Fruit fly (Drosophila melanogaster): ENCODE measurements around the gene D1.

The D1 gene

dm6 chr3R:9226146-9226545 lies 14.3 kb downstream of the D1 start:
- TF ChIP-seq Dif (GFP tag; optimal IDR thresholded peaks at IDR 0.05; ENCODE audit: partially characterized antibody) (no peak), jim (GFP tag; optimal IDR thresholded peaks at IDR 0.05) (no peak), CG32264 (GFP tag; optimal IDR thresholded peaks at IDR 0.05) (no peak), Vsx2 (GFP tag; optimal IDR thresholded peaks at IDR 0.05; ENCODE audit: partially characterized antibody) (peak; percentile 3), Rel (GFP tag; optimal IDR thresholded peaks at IDR 0.05) (no peak), Rel (tag; optimal IDR thresholded peaks at IDR 0.05) (no peak), fru (GFP tag; optimal IDR thresholded peaks at IDR 0.05) (peak; percentile 8)

DNA sequence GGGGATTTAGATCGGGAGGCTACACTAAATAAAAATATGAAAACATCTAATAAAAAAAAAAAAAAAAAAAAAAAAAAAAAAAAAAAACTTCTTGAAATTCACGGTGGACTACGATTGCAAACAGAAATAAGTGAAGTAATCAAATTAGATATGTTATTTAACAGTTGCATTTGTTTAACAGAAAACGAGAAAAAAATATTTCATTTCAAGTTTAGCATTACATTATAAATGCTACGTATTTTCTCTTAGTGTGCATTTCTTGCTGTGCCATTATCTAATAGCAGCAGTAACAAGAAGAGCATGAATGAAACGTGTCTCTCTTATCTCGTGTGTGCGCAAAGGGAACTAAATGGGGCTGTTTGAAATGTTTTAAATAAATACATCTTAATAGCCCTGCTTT lies 15.6 kb downstream of the D1 start:
- TF ChIP-seq h (GFP tag; optimal IDR thresholded peaks at IDR 0.05), result peak; percentile 17
- TF ChIP-seq fru (GFP tag; optimal IDR thresholded peaks at IDR 0.05), result no peak
- TF ChIP-seq ey (GFP tag; optimal IDR thresholded peaks at IDR 0.05), result no peak
- peak; percentile 8 for TF ChIP-seq OdsH (GFP tag; optimal IDR thresholded peaks at IDR 0.05)
- TF ChIP-seq dl (GFP tag; optimal IDR thresholded peaks at IDR 0.05; ENCODE audit: insufficient read depth in 1 of 2, partially characterized antibody in 2 of 2), result no peak
- peak; percentile 1 for TF ChIP-seq rgr (GFP tag; optimal IDR thresholded peaks at IDR 0.05)
- peak in 1 of 2 experiments; percentile 23 for TF ChIP-seq foxo (GFP tag; optimal IDR thresholded peaks at IDR 0.05)
- peak; percentile 5 for TF ChIP-seq psq (GFP tag; optimal IDR thresholded peaks at IDR 0.05)
- TF ChIP-seq sv (GFP tag; optimal IDR thresholded peaks at IDR 0.05), result peak; percentile 47

- TF ChIP-seq Sp1 (GFP tag; optimal IDR thresholded peaks at IDR 0.05) (no peak), lola (GFP tag; optimal IDR thresholded peaks at IDR 0.05) (no peak), Rel (GFP tag; optimal IDR thresholded peaks at IDR 0.05) (no peak), Rel (tag; optimal IDR thresholded peaks at IDR 0.05) (no peak)
These were observed 18.1 kb downstream of the D1 start for dm6 chr3R:9222355-9222754.

DNA sequence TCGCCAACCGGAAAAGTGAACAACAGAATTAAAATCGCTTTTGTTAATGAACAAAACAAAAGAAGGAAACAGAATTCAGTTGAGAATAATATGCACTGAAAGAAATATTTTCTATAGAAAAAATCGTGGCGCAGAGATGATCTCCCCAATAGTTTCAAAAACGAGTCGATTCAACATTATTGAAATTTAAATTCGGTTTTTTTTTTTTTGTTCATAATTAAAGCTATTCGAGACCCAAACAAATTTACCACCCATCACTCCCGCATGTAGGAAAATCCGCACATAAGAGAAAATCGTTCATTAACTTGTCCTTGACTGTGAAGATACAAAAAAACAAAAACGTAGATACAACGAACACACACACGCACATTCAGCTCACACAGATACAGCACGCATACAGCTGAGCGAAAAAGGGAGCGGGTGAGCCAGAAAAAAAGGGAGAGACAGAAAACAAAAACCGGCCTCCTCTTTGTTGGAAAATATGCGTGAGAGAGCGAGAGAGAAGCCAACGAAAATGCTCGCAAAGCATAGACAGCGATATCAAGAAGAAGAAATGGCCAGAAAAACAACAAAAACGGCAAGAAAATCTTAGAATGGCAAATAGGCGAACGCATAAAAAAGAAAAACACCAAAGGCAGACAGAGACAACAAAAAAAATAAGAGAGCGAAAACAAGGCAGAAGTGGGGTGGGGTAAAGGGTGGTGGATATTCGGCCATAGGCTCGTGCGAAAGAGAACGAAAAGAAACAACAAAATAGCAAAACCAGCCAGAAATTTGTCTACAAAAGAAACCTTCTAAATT lies 20.2 kb downstream of the D1 start:
- TF ChIP-seq Rel (GFP tag; optimal IDR thresholded peaks at IDR 0.05) (no peak), Rel (tag; optimal IDR thresholded peaks at IDR 0.05) (no peak), foxo (GFP tag; optimal IDR thresholded peaks at IDR 0.05) (peak in 1 of 2 experiments; percentile 30), h (GFP tag; optimal IDR thresholded peaks at IDR 0.05) (peak; percentile 25), HLH106 (tag; optimal IDR thresholded peaks at IDR 0.05) (peak; percentile 5), Jra (GFP tag; optimal IDR thresholded peaks at IDR 0.05) (no peak), sv (GFP tag; optimal IDR thresholded peaks at IDR 0.05) (peak; percentile 29), CG9705 (GFP tag; optimal IDR thresholded peaks at IDR 0.05) (no peak), OdsH (GFP tag; optimal IDR thresholded peaks at IDR 0.05) (peak; percentile 9), br (GFP tag; optimal IDR thresholded peaks at IDR 0.05) (peak; percentile 33), CG32264 (GFP tag; optimal IDR thresholded peaks at IDR 0.05) (no peak), dmrt93B (GFP tag; optimal IDR thresholded peaks at IDR 0.05) (no peak), Abd-B (GFP tag; optimal IDR thresholded peaks at IDR 0.05) (no peak), fru (GFP tag; optimal IDR thresholded peaks at IDR 0.05) (peak; percentile 56), GATAd (GFP tag; optimal IDR thresholded peaks at IDR 0.05) (no peak), ey (GFP tag; optimal IDR thresholded peaks at IDR 0.05) (peak; percentile 18), rgr (GFP tag; optimal IDR thresholded peaks at IDR 0.05) (peak; percentile 43), dsf (GFP tag; optimal IDR thresholded peaks at IDR 0.05; ENCODE audit: borderline replicate concordance) (no peak), psq (GFP tag; optimal IDR thresholded peaks at IDR 0.05) (peak; percentile 96)

DNA sequence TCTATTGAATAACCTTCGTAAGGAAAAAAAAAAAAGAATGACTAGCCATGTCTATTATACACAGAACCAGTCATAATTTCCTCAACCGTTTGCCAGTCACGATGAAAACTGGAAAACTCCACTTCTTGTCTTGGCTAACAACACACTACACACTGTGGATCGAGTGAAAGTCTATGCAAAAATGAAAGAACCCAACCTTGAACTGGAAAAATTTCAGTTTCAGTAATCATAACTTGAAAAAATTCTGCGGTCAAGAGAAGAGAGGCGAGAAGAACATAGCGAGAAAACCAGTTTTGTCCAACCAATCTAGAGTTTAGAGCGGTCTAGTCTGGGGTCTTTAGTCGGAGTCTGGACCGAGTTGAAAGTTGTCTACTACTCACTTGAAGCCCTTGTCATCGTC lies 22.8 kb downstream of the D1 start:
- no peak for TF ChIP-seq Hnf4 (GFP tag; optimal IDR thresholded peaks at IDR 0.05)
- TF ChIP-seq brk (GFP tag; optimal IDR thresholded peaks at IDR 0.05), result no peak
- no peak for TF ChIP-seq HLH106 (tag; optimal IDR thresholded peaks at IDR 0.05)
- no peak for TF ChIP-seq GATAd (GFP tag; optimal IDR thresholded peaks at IDR 0.05)
- no peak for TF ChIP-seq pan (optimal IDR thresholded peaks at IDR 0.05)
- no peak for TF ChIP-seq usp (GFP tag; optimal IDR thresholded peaks at IDR 0.05)
- no peak for TF ChIP-seq foxo (GFP tag; optimal IDR thresholded peaks at IDR 0.05)
- TF ChIP-seq Rel (GFP tag; optimal IDR thresholded peaks at IDR 0.05), result no peak
- TF ChIP-seq Rel (tag; optimal IDR thresholded peaks at IDR 0.05), result no peak
- no peak for TF ChIP-seq Dif (GFP tag; optimal IDR thresholded peaks at IDR 0.05; ENCODE audit: partially characterized antibody)
- TF ChIP-seq Vsx2 (GFP tag; optimal IDR thresholded peaks at IDR 0.05; ENCODE audit: partially characterized antibody), result no peak
- TF ChIP-seq woc (GFP tag; optimal IDR thresholded peaks at IDR 0.05), result no peak
- no peak for TF ChIP-seq Jra (GFP tag; optimal IDR thresholded peaks at IDR 0.05)
- TF ChIP-seq Sp1 (GFP tag; optimal IDR thresholded peaks at IDR 0.05), result no peak
- TF ChIP-seq Myc (optimal IDR thresholded peaks at IDR 0.05), result no peak
- no peak for TF ChIP-seq ey (GFP tag; optimal IDR thresholded peaks at IDR 0.05)
- no peak for TF ChIP-seq sage (GFP tag; optimal IDR thresholded peaks at IDR 0.05)
- no peak for TF ChIP-seq rgr (GFP tag; optimal IDR thresholded peaks at IDR 0.05)
